Fruit fly (Drosophila melanogaster): ENCODE data around the gene ringer.

ringer gene

DNA sequence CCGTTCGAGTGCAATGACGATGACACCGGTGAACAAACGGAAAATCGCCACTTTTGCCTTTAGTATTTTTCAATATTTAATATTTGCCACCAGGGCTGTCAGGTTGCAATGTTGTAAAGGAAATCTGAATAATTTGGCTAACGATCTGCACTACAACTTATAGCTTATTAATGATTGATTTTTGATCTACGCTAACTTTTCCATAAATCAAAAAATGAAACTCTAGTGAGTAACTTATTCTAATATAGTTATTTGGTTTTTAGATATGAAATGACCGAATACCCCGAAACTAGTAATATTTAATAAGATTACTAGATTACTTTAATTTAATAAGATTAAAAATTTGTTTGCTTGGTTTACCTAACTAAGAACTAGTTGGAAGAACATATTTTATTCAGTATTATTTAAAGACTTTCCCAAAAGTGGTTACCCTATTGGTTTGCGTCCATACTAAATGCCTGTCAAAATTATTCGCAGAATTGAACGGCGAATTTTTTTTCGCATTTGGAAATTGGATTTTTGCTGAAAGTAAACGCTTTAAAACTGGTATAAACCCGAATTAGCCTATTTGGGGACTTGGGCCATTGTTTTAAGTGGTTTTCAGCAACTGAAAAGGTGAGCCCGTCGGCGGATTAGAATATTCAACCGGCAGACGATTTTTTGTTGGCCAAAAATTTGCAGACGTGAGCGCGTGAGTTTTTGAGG is 26.8 kb upstream of the ringer start, which contains the start of the genes Agpat3 and RAF2 (continued):
- peak; percentile 37 for TF ChIP-seq BEAF-32 (GFP tag; optimal IDR thresholded peaks at IDR 0.05)
- TF ChIP-seq slbo (GFP tag; IDR thresholded peaks at IDR 0.05): peak; percentile 77
- TF ChIP-seq gsb-n (tag; optimal IDR thresholded peaks at IDR 0.05): peak; percentile 10
- no peak for TF ChIP-seq CG1647 (GFP tag; optimal IDR thresholded peaks at IDR 0.05)
- TF ChIP-seq ERR (GFP tag; optimal IDR thresholded peaks at IDR 0.05): no peak
- no peak for TF ChIP-seq cas (GFP tag; IDR thresholded peaks at IDR 0.05)
- no peak for TF ChIP-seq hbn (GFP tag; IDR thresholded peaks at IDR 0.05; ENCODE audit: partially characterized antibody)
- TF ChIP-seq CG8765 (GFP tag; IDR thresholded peaks at IDR 0.05): 0 out of 2 replicates have a peak, but pooled peaks have one; percentile 25
- peak; percentile 27 for TF ChIP-seq sd (tag; optimal IDR thresholded peaks at IDR 0.05)
- TF ChIP-seq CoRest (tag; optimal IDR thresholded peaks at IDR 0.05): peak; percentile 75
- TF ChIP-seq dmrt99B (tag; optimal IDR thresholded peaks at IDR 0.05): peak; percentile 37
- peak; percentile 22 for TF ChIP-seq Lhr (GFP tag; optimal IDR thresholded peaks at IDR 0.05)
- no peak for TF ChIP-seq CG1792 (GFP tag; optimal IDR thresholded peaks at IDR 0.05)
- TF ChIP-seq CG4820 (GFP tag; optimal IDR thresholded peaks at IDR 0.05): peak; percentile 22
- peak; percentile 11 for TF ChIP-seq corto (GFP tag; optimal IDR thresholded peaks at IDR 0.05)
- TF ChIP-seq D19A (tag; optimal IDR thresholded peaks at IDR 0.05): peak; percentile 31
- peak; percentile 36 for TF ChIP-seq pita (GFP tag; optimal IDR thresholded peaks at IDR 0.05)
- peak; percentile 10 for TF ChIP-seq CG12155 (GFP tag; optimal IDR thresholded peaks at IDR 0.05)
- peak; percentile 30 for TF ChIP-seq Fer3 (tag; optimal IDR thresholded peaks at IDR 0.05)
- TF ChIP-seq CG2199 (GFP tag; IDR thresholded peaks at IDR 0.05): no peak
- peak; percentile 62; the same call in 1 of the 2 replicates for TF ChIP-seq CG14441 (GFP tag; IDR thresholded peaks at IDR 0.05)
- peak; percentile 46 for TF ChIP-seq Dek (tag; optimal IDR thresholded peaks at IDR 0.05)
- peak; percentile 61 for TF ChIP-seq vvl (GFP tag; IDR thresholded peaks at IDR 0.05)
- TF ChIP-seq CG6254 (GFP tag; optimal IDR thresholded peaks at IDR 0.05): no peak
- peak; percentile 16 for TF ChIP-seq Dad (GFP tag; optimal IDR thresholded peaks at IDR 0.05)
- no peak for TF ChIP-seq CG34376 (GFP tag; optimal IDR thresholded peaks at IDR 0.05)
- TF ChIP-seq Rx (GFP tag; IDR thresholded peaks at IDR 0.05): no peak
- TF ChIP-seq slp2 (GFP tag; optimal IDR thresholded peaks at IDR 0.05): peak; percentile 10
- TF ChIP-seq abd-A (tag; optimal IDR thresholded peaks at IDR 0.05): no peak
- TF ChIP-seq Gug (GFP tag; IDR thresholded peaks at IDR 0.05): peak; percentile 31; the same call in 1 of the 4 replicates
- TF ChIP-seq ci (GFP tag; IDR thresholded peaks at IDR 0.05): 0 out of 3 replicates have a peak, but pooled peaks have one; percentile 5
- peak; percentile 33 for TF ChIP-seq CG13894 (tag; optimal IDR thresholded peaks at IDR 0.05)
- no peak for TF ChIP-seq CG13624 (GFP tag; optimal IDR thresholded peaks at IDR 0.05)
- no peak for TF ChIP-seq slou (GFP tag; optimal IDR thresholded peaks at IDR 0.05)
- TF ChIP-seq CG9437 (GFP tag; optimal IDR thresholded peaks at IDR 0.05): peak; percentile 42
- TF ChIP-seq PHDP (tag; optimal IDR thresholded peaks at IDR 0.05): peak; percentile 40
- peak; percentile 65 for TF ChIP-seq CG32772 (GFP tag; IDR thresholded peaks at IDR 0.05)
- peak; percentile 6 for TF ChIP-seq CG18764 (GFP tag; optimal IDR thresholded peaks at IDR 0.05)
- TF ChIP-seq CG2120 (GFP tag; optimal IDR thresholded peaks at IDR 0.05): peak; percentile 34
- peak; percentile 67 for TF ChIP-seq Hr3 (GFP tag; optimal IDR thresholded peaks at IDR 0.05)
- no peak for TF ChIP-seq TFAM (GFP tag; optimal IDR thresholded peaks at IDR 0.05)
- TF ChIP-seq lola (GFP tag; optimal IDR thresholded peaks at IDR 0.05): peak in 2 of 3 experiments; percentile 36 to 59
- peak; percentile 50 for TF ChIP-seq Ssrp (tag; optimal IDR thresholded peaks at IDR 0.05)
- no peak for TF ChIP-seq onecut (GFP tag; IDR thresholded peaks at IDR 0.05)
- TF ChIP-seq CG10209 (GFP tag; optimal IDR thresholded peaks at IDR 0.05): peak; percentile 31
- peak; percentile 39 for TF ChIP-seq dmrt11E (tag; optimal IDR thresholded peaks at IDR 0.05)
- peak; percentile 81 for TF ChIP-seq Abd-B (GFP tag; optimal IDR thresholded peaks at IDR 0.05)
- TF ChIP-seq CG2678 (tag; optimal IDR thresholded peaks at IDR 0.05): peak; percentile 50
- no peak for TF ChIP-seq jing (GFP tag; optimal IDR thresholded peaks at IDR 0.05)

Data from whole organism, embryonic.